Worm (Caenorhabditis elegans): ENCODE measurements around the gene fbxc-12.

DNA sequence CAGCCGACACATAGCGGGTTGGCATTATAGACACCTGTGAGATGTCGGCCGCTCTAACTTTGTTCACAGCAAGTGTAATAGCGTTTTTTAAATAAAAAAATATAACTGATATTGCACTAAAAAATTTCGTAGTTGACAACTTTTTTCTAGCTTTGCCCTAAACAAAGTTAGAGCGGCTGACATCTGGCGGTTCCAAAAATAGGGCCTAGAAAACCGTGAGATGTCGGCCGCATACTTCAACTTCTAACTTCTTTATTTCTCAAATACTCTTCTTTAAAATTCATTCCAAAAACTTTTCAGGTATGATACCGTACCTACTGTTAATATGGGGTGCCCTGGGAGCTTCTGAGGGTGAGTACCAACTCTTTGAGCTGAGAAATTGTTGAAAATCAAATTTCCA lies 46.4 kb upstream of the fbxc-12 start, which contains the start of gene Y55F3BR.2:
- TF ChIP-seq ama-1 (optimal IDR thresholded peaks at IDR 0.05) (no peak), ama-1 (GFP tag; optimal IDR thresholded peaks at IDR 0.05) (no peak), ceh-91 (GFP tag; IDR thresholded peaks at IDR 0.05) (no peak), F22D6.2 (tag; optimal IDR thresholded peaks at IDR 0.05) (no peak), dpl-1 (GFP tag; optimal IDR thresholded peaks at IDR 0.05) (no peak), nhr-90 (tag; optimal IDR thresholded peaks at IDR 0.05) (no peak)
